Fruit fly (Drosophila melanogaster): ENCODE data around the gene CG17258.

CG17258 gene

DNA sequence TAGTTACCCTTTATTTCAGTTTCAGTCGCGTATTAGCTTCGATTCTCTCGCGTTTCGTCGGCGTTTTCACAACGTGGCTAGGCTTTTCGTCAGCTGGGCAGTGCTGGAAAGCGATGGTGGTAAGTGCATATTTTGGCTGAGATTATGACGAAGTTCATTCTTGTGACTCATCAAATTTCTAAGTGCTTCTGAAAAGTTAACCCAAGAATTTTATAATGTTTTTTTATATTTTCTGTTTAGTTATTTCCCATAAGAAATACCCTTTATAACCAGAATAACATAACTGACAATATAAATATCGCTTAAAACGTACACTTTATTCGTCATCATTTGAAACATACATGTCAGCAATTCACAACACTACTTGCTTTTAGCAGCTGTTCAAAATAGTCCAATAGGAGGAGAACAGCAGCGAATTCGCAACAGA, 2.0 kb upstream of the CG17258 start, which contains the start of the genes CG17260 and SerRS (continued):
- TF ChIP-seq pita (GFP tag; optimal IDR thresholded peaks at IDR 0.05) (no peak), twi (tag; optimal IDR thresholded peaks at IDR 0.05) (peak; percentile 87), gcm (GFP tag; optimal IDR thresholded peaks at IDR 0.05) (peak; percentile 85), CG30020 (tag; optimal IDR thresholded peaks at IDR 0.05) (peak; percentile 77), sqz (GFP tag; optimal IDR thresholded peaks at IDR 0.05) (no peak), Usf (GFP tag; optimal IDR thresholded peaks at IDR 0.05) (peak; percentile 64), CG18599 (GFP tag; optimal IDR thresholded peaks at IDR 0.05) (peak; percentile 93), CG32767 (GFP tag; IDR thresholded peaks at IDR 0.05) (peak; percentile 84; the same call in 1 of the 2 replicates), CG32532 (GFP tag; IDR thresholded peaks at IDR 0.05) (peak; percentile 94), CG6791 (GFP tag; IDR thresholded peaks at IDR 0.05; ENCODE audit: partially characterized antibody) (no peak), bab2 (GFP tag; optimal IDR thresholded peaks at IDR 0.05) (peak; percentile 94), Eip74EF (GFP tag; optimal IDR thresholded peaks at IDR 0.05) (no peak), Abd-B (GFP tag; optimal IDR thresholded peaks at IDR 0.05) (peak; percentile 92), CG10979 (tag; optimal IDR thresholded peaks at IDR 0.05) (peak; percentile 87), rib (GFP tag; IDR thresholded peaks at IDR 0.05) (peak; percentile 88), prd (optimal IDR thresholded peaks at IDR 0.05) (no peak), prd (GFP tag; IDR thresholded peaks at IDR 0.05) (peak; percentile 98), CG43689 (GFP tag; IDR thresholded peaks at IDR 0.05) (peak; percentile 77), HLHmδ (GFP tag; optimal IDR thresholded peaks at IDR 0.05) (no peak), pum (GFP tag; optimal IDR thresholded peaks at IDR 0.05) (peak; percentile 97), fru (optimal IDR thresholded peaks at IDR 0.05) (no peak), CG2712 (tag; optimal IDR thresholded peaks at IDR 0.05) (peak; percentile 95), cwo (GFP tag; optimal IDR thresholded peaks at IDR 0.05) (peak; percentile 83), Nf-YB (GFP tag; optimal IDR thresholded peaks at IDR 0.05) (peak; percentile 70), odd (GFP tag; optimal IDR thresholded peaks at IDR 0.05) (no peak), Hand (GFP tag; optimal IDR thresholded peaks at IDR 0.05) (peak; percentile 26), Poxn (GFP tag; IDR thresholded peaks at IDR 0.05) (peak; percentile 80), unc-4 (GFP tag; IDR thresholded peaks at IDR 0.05; ENCODE audit: partially characterized antibody) (peak; percentile 56), Atf6 (GFP tag; IDR thresholded peaks at IDR 0.05) (peak; percentile 91), sima (GFP tag; optimal IDR thresholded peaks at IDR 0.05) (peak; percentile 58), BEAF-32 (GFP tag; optimal IDR thresholded peaks at IDR 0.05) (peak; percentile 70), pb (GFP tag; optimal IDR thresholded peaks at IDR 0.05) (peak; percentile 77), Fer1 (GFP tag; optimal IDR thresholded peaks at IDR 0.05) (peak; percentile 90), CG11456 (GFP tag; IDR thresholded peaks at IDR 0.05) (peak; percentile 89), Neu2 (GFP tag; optimal IDR thresholded peaks at IDR 0.05; ENCODE audit: borderline replicate concordance) (peak; percentile 25), CG12236 (GFP tag; optimal IDR thresholded peaks at IDR 0.05) (peak; percentile 71), sens-2 (GFP tag; IDR thresholded peaks at IDR 0.05) (peak; percentile 45; the same call in 1 of the 2 replicates), CG4360 (GFP tag; IDR thresholded peaks at IDR 0.05) (no peak), ase (GFP tag; IDR thresholded peaks at IDR 0.05) (peak; percentile 92), HLH3B (GFP tag; IDR thresholded peaks at IDR 0.05) (peak; percentile 85; the same call in 1 of the 2 replicates), eve (GFP tag; optimal IDR thresholded peaks at IDR 0.05) (no peak), Nf-YA (GFP tag; IDR thresholded peaks at IDR 0.05) (peak; percentile 67; the same call in 1 of the 2 replicates), caup (GFP tag; optimal IDR thresholded peaks at IDR 0.05; ENCODE audit: severe bottlenecking) (peak; percentile 91), slbo (GFP tag; IDR thresholded peaks at IDR 0.05) (peak; percentile 97), pfk (GFP tag; optimal IDR thresholded peaks at IDR 0.05) (peak; percentile 29), Rfx (GFP tag; IDR thresholded peaks at IDR 0.05) (peak; percentile 94), otp (GFP tag; IDR thresholded peaks at IDR 0.05) (peak; percentile 68; the same call in 1 of the 3 replicates), Hr78 (GFP tag; optimal IDR thresholded peaks at IDR 0.05) (no peak), CG7372 (GFP tag; IDR thresholded peaks at IDR 0.05) (peak; percentile 88), CG17385 (GFP tag; optimal IDR thresholded peaks at IDR 0.05) (peak; percentile 85)
